Worm (Caenorhabditis elegans): Measurements from ENCODE around the gene prp-9.

ce11 chrII:8573044-8573443 lies 47.8 kb upstream of the prp-9 start, which contains the start of gene F54C9.7:
- TF ChIP-seq klf-2 (GFP tag; conservative IDR thresholded peaks at IDR 0.05) (no peak), ztf-29 (GFP tag; IDR thresholded peaks at IDR 0.05) (no peak), med-1 (GFP tag; optimal IDR thresholded peaks at IDR 0.05; ENCODE audit: insufficient read depth) (no peak), flt-1 (GFP tag; IDR thresholded peaks at IDR 0.05) (no peak), tab-1 (GFP tag; IDR thresholded peaks at IDR 0.05) (no peak), T22C8.4 (GFP tag; IDR thresholded peaks at IDR 0.05) (no peak), cog-1 (tag; optimal IDR thresholded peaks at IDR 0.05) (no peak)
